Worm (Caenorhabditis elegans): ENCODE data around the gene F40G9.18.
A peak's percentile ranks its signal among the peaks of the same experiment; 100 is the strongest.

The F40G9.18 gene

ce11 chrIII:184335-184734 is 15.0 kb upstream of the F40G9.18 start:
- TF ChIP-seq zip-8 (tag; optimal IDR thresholded peaks at IDR 0.05) (peak; percentile 83), nhr-12 (tag; optimal IDR thresholded peaks at IDR 0.05) (no peak)

DNA sequence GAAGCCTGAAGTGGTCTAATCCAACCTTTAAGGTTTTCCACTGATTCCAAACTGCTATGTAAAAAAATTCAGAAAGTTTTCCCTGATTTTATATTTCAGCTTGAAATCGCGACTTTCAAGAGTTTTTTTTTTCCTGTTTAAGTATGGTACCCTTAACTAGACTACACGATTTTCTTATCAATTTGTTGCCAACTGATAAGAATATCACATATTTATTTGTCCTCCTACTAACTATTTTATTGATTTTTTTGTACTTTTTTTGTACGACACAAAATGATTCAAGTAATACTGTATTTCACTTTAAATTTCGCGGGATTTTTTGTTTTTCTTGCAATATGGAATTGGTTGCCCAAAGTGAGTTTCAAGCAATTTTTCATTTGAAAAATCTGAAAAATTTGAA is 13.7 kb upstream of the F40G9.18 start:
- TF ChIP-seq bed-3 (GFP tag; optimal IDR thresholded peaks at IDR 0.05) (no peak), lin-32 (GFP tag; optimal IDR thresholded peaks at IDR 0.05) (no peak)

ce11 chrIII:182080-182479 is 12.7 kb upstream of the F40G9.18 start, which contains the start of gene F40G9.15:
Gene F40G9.15 (plus strand): TSS chrIII:182380.
- no peak for TF ChIP-seq bed-3 (GFP tag; optimal IDR thresholded peaks at IDR 0.05)
- no peak for TF ChIP-seq pha-4 (tag; optimal IDR thresholded peaks at IDR 0.05)

DNA sequence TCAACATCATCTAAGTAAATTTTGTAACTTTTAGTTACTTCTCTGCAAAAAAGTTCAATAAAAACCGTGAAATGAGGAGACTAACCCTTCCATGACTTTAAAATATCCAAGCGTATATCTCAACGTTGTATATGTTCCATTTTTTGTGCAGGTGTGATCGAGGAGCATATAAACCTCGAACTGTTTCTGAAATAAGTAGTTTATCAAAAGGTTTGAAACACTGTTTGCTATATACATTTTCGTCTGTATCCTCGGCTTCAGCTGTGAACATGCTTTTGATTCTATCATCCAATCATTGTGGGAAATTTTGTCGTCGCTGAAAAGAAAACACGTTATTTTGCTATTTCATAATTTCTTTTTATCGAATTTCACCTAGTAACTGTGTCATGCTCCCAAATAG is 11.6 kb upstream of the F40G9.18 start, which contains the start of gene F40G9.5:
Gene F40G9.5, plus strand, starts transcription at position 301 of the 400 bp plus-strand sequence.
- TF ChIP-seq sptf-1 (tag; optimal IDR thresholded peaks at IDR 0.05), result no peak
- TF ChIP-seq elt-1 (tag; optimal IDR thresholded peaks at IDR 0.05; ENCODE audit: borderline replicate concordance, insufficient read depth), result no peak
- TF ChIP-seq ztf-11 (tag; optimal IDR thresholded peaks at IDR 0.05), result no peak
- no peak for TF ChIP-seq ham-2 (GFP tag; optimal IDR thresholded peaks at IDR 0.05)
- no peak for TF ChIP-seq zip-8 (tag; optimal IDR thresholded peaks at IDR 0.05)
- no peak for TF ChIP-seq drap-1 (GFP tag; optimal IDR thresholded peaks at IDR 0.05)
- TF ChIP-seq lsy-2 (tag; optimal IDR thresholded peaks at IDR 0.05), result no peak
- no peak for TF ChIP-seq hlh-1 (tag; optimal IDR thresholded peaks at IDR 0.05)
- TF ChIP-seq nhr-28 (tag; optimal IDR thresholded peaks at IDR 0.05), result no peak
- no peak for TF ChIP-seq mab-5 (tag; optimal IDR thresholded peaks at IDR 0.05)
- TF ChIP-seq snpc-4 (tag; optimal IDR thresholded peaks at IDR 0.05), result no peak
- no peak for TF ChIP-seq nhr-2 (tag; optimal IDR thresholded peaks at IDR 0.05)
- TF ChIP-seq flh-1 (GFP tag; optimal IDR thresholded peaks at IDR 0.05), result no peak

DNA sequence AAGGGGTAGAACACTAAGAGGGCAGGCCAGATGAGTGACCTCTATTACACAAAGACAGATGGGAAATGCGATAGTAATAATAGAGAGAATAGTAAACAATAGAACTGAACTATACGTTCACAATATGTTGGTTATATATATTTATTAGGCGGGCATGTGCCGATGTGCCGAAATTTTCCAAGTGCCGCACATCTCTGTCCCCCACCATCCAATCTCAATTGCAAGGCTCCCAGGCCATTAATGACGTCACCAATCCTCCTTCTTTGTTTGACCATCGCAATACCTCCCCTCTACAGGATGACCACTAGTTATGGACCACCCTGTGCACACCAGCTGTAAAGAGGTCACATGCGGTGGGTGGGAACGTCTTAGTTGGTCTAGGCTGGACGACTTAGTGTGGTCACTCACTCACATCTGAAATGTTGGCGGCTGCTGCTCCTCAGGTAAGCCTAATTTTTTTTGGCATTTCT is 9.8 kb upstream of the F40G9.18 start, which contains the start of gene F40G9.6:
Gene F40G9.6, plus strand, starts transcription at position 420 of the 470 bp plus-strand sequence.
- TF ChIP-seq snpc-4 (tag; optimal IDR thresholded peaks at IDR 0.05) (no peak), cnd-1 (tag; optimal IDR thresholded peaks at IDR 0.05) (peak; percentile 60), ceh-83 (GFP tag; optimal IDR thresholded peaks at IDR 0.05) (no peak), ceh-43 (GFP tag; optimal IDR thresholded peaks at IDR 0.05) (no peak), mls-2 (tag; optimal IDR thresholded peaks at IDR 0.05) (peak; percentile 38), zip-8 (tag; optimal IDR thresholded peaks at IDR 0.05) (peak; percentile 67), blmp-1 (tag; optimal IDR thresholded peaks at IDR 0.05) (no peak), lin-13 (tag; optimal IDR thresholded peaks at IDR 0.05) (no peak), unc-62 (GFP tag; optimal IDR thresholded peaks at IDR 0.05) (no peak), mep-1 (tag; optimal IDR thresholded peaks at IDR 0.05) (no peak), nhr-28 (tag; optimal IDR thresholded peaks at IDR 0.05) (no peak), nhr-2 (tag; optimal IDR thresholded peaks at IDR 0.05) (peak; percentile 32), mab-5 (tag; optimal IDR thresholded peaks at IDR 0.05) (no peak), ham-2 (GFP tag; optimal IDR thresholded peaks at IDR 0.05) (no peak), ztf-11 (tag; optimal IDR thresholded peaks at IDR 0.05) (no peak), pha-4 (tag; optimal IDR thresholded peaks at IDR 0.05) (no peak), sem-2 (GFP tag; optimal IDR thresholded peaks at IDR 0.05) (no peak), unc-39 (tag; optimal IDR thresholded peaks at IDR 0.05) (no peak)

ce11 chrIII:178126-178525 is 8.7 kb upstream of the F40G9.18 start:
- TF ChIP-seq blmp-1 (tag; optimal IDR thresholded peaks at IDR 0.05) (no peak), tbx-8 (GFP tag; optimal IDR thresholded peaks at IDR 0.05) (peak; percentile 23)

DNA sequence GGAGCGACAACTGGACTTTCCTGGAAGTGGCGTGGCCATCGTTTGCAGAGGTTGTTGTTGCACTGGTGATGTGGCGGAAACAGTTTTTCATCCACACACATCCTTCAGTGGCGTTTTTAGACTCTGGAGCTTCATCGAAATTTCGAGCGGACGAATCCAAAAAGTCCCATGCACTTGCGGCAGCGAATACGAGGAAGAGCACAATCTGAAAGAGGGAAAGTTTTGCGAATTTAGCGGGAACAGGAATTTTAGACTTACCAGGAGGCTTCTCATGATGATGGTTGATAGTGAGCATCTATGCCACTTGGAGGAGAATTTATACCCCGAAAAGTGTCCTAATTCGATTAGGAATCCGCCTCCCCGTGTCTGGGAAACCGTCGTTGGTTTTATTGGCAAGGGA is 8.3 kb upstream of the F40G9.18 start, which contains the start of gene F40G9.14:
Gene F40G9.14, minus strand, starts transcription at position 101 of the 400 bp plus-strand sequence.
- TF ChIP-seq unc-39 (tag; optimal IDR thresholded peaks at IDR 0.05), result no peak
- no peak for TF ChIP-seq mls-2 (tag; optimal IDR thresholded peaks at IDR 0.05)
- TF ChIP-seq tbx-8 (GFP tag; optimal IDR thresholded peaks at IDR 0.05), result no peak
- no peak for TF ChIP-seq zip-8 (tag; optimal IDR thresholded peaks at IDR 0.05)
- TF ChIP-seq mab-5 (tag; optimal IDR thresholded peaks at IDR 0.05), result no peak
- TF ChIP-seq elt-1 (tag; optimal IDR thresholded peaks at IDR 0.05; ENCODE audit: borderline replicate concordance, insufficient read depth), result no peak
- TF ChIP-seq lsy-2 (tag; optimal IDR thresholded peaks at IDR 0.05), result no peak
- TF ChIP-seq nhr-28 (tag; optimal IDR thresholded peaks at IDR 0.05), result no peak
- TF ChIP-seq lin-13 (tag; optimal IDR thresholded peaks at IDR 0.05), result no peak
- no peak for TF ChIP-seq nhr-76 (tag; optimal IDR thresholded peaks at IDR 0.05)
- no peak for TF ChIP-seq nhr-12 (tag; optimal IDR thresholded peaks at IDR 0.05)

All from whole organism, mixed stage, embryonic.